Fruit fly (Drosophila melanogaster): Measurements from ENCODE around the gene CG33116.

CG33116 gene

DNA sequence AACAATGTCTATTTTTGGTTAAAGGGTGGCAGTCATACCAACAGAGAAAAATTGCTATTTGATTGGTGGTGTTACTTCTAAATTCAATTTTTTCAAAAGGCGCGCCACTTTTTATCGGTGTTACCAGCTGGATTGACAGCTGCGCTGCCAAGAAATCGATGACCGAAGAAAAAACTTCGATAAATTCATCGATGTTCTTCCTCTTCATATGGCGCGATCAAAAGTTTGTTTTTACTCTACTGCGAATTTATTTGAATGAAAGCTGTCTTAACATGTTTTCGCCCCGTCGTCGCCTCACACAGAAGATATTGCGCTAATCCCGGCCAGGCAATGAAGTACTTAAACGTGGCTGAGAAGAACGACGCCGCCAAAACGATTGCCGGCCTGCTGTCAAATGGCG, 35.3 kb upstream of the CG33116 start, which contains the start of gene Top3alpha:
Gene Top3alpha, plus strand, starts transcription at position 186 of the 400 bp plus-strand sequence.
- TF ChIP-seq Crg-1 (GFP tag; optimal IDR thresholded peaks at IDR 0.05) (no peak), bab1 (GFP tag; optimal IDR thresholded peaks at IDR 0.05) (peak; percentile 29)

DNA sequence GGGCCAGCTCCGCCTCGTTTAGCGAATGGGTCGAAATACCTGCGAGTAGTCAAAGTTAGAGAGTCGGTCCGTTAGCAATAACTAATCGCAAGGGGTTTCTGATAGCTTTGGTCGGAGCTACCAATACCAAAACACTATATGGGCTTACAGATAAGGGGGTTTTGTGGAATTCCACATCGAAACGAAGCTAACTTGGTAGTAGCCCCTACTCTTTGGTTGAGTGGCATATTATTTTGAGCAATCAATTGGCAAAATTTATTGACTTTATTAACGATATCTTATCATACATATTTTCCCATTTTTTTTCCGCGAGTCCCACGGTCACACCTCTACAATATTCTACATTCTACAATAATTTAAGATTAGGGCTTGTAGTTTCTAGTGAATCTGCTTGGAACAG, 27.0 kb upstream of the CG33116 start:
- no peak for TF ChIP-seq CG33017 (tag; optimal IDR thresholded peaks at IDR 0.05)
- no peak for TF ChIP-seq CG12768 (GFP tag; optimal IDR thresholded peaks at IDR 0.05)
- TF ChIP-seq Mnt (GFP tag; optimal IDR thresholded peaks at IDR 0.05) = no peak
- no peak for TF ChIP-seq kay (GFP tag; ENCODE audit: borderline replicate concordance)
- TF ChIP-seq tj (GFP tag; optimal IDR thresholded peaks at IDR 0.05) = no peak
- TF ChIP-seq cnc (optimal IDR thresholded peaks at IDR 0.05) = no peak
- TF ChIP-seq CG5204 (GFP tag; optimal IDR thresholded peaks at IDR 0.05) = no peak
- no peak for TF ChIP-seq pad (GFP tag; optimal IDR thresholded peaks at IDR 0.05)
- TF ChIP-seq CG11617 (GFP tag; optimal IDR thresholded peaks at IDR 0.05) = no peak
- TF ChIP-seq CG7045 (GFP tag; optimal IDR thresholded peaks at IDR 0.05) = no peak

DNA sequence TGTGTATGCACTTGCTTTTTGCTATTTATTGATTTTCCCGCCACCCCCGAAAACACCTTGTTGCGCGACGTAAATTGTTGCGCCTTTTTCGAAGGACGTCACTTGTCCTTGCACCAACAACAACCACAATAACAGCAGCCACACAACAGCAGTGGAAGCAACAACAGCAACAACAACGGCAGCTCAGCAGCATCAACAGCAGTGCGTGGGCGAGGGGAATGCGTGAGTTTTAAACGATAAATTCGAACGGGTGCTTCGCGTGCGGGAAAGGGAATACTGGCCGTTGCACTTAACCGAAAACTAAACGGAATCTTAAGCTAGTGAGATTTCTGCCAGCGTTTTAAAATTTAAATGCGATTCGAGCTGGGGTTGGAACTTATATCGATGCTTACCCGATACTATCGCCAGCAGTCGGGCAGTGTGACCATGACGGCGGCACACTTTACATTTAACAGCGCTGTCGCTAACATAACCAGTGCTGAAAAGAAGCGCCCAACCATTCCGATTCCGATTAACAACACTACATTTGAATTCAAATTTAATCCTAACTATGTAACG, 24.8 kb upstream of the CG33116 start, which contains the start of gene cyst:
Gene cyst, minus strand, starts transcription at position 404 of the 558 bp plus-strand sequence.
- TF ChIP-seq cic (GFP tag; optimal IDR thresholded peaks at IDR 0.05) = peak; percentile 37
- peak; percentile 52 for TF ChIP-seq tj (GFP tag; optimal IDR thresholded peaks at IDR 0.05)
- peak; percentile 75 for TF ChIP-seq CG1620 (GFP tag; optimal IDR thresholded peaks at IDR 0.05)
- no peak for TF ChIP-seq Clk (GFP tag; optimal IDR thresholded peaks at IDR 0.05)
- no peak for TF ChIP-seq CG12768 (GFP tag; optimal IDR thresholded peaks at IDR 0.05)
- TF ChIP-seq bab1 (GFP tag; optimal IDR thresholded peaks at IDR 0.05) = peak; percentile 44
- TF ChIP-seq CG7045 (GFP tag; optimal IDR thresholded peaks at IDR 0.05) = peak; percentile 6
- TF ChIP-seq CG7101 (tag; optimal IDR thresholded peaks at IDR 0.05) = peak; percentile 53
- TF ChIP-seq cnc (optimal IDR thresholded peaks at IDR 0.05) = no peak
- TF ChIP-seq pad (GFP tag; optimal IDR thresholded peaks at IDR 0.05) = peak; percentile 70
- peak; percentile 60 for TF ChIP-seq Mnt (GFP tag; optimal IDR thresholded peaks at IDR 0.05)
- TF ChIP-seq toe (GFP tag; optimal IDR thresholded peaks at IDR 0.05) = peak; percentile 42
- TF ChIP-seq CG33017 (tag; optimal IDR thresholded peaks at IDR 0.05) = peak; percentile 3
- peak; percentile 10 for TF ChIP-seq CG11617 (GFP tag; optimal IDR thresholded peaks at IDR 0.05)
- TF ChIP-seq Crg-1 (GFP tag; optimal IDR thresholded peaks at IDR 0.05) = peak; percentile 74
- peak; percentile 61 for TF ChIP-seq Hr96 (GFP tag; optimal IDR thresholded peaks at IDR 0.05)
- TF ChIP-seq CG14711 (tag; optimal IDR thresholded peaks at IDR 0.05) = peak; percentile 13
- TF ChIP-seq CG5204 (GFP tag; optimal IDR thresholded peaks at IDR 0.05) = peak; percentile 29
- TF ChIP-seq ovo (GFP tag; optimal IDR thresholded peaks at IDR 0.05) = peak; percentile 45
- no peak for TF ChIP-seq kay (GFP tag; ENCODE audit: borderline replicate concordance)

DNA sequence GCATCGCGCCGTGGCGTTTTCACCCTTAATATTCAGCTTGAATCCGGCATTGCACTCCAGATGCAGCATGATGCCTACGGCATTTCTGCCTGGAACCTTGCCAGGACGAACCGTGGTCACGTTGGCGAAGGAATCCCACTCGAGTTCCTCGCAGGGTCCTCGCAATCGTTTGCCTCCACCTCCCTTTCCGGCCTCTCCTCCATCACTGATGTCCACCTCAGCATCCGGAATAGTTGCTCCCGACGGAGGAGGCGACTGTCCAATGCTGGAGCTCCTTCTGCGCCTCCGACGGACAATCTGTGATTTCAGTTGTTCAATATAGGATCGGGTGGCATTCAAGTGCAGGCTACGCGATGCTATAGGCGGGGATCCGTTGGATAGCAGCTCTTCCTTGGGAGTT, 21.1 kb upstream of the CG33116 start:
- no peak for TF ChIP-seq pad (GFP tag; optimal IDR thresholded peaks at IDR 0.05)
- TF ChIP-seq bab1 (GFP tag; optimal IDR thresholded peaks at IDR 0.05) = no peak
- TF ChIP-seq Hr96 (GFP tag; optimal IDR thresholded peaks at IDR 0.05) = no peak
- no peak for TF ChIP-seq ovo (GFP tag; optimal IDR thresholded peaks at IDR 0.05)
- TF ChIP-seq CG11617 (GFP tag; optimal IDR thresholded peaks at IDR 0.05) = no peak
- TF ChIP-seq kay (GFP tag; ENCODE audit: borderline replicate concordance) = no peak
- TF ChIP-seq CG1620 (GFP tag; optimal IDR thresholded peaks at IDR 0.05) = no peak
- TF ChIP-seq Crg-1 (GFP tag; optimal IDR thresholded peaks at IDR 0.05) = no peak
- no peak for TF ChIP-seq CG33017 (tag; optimal IDR thresholded peaks at IDR 0.05)
- TF ChIP-seq CG7101 (tag; optimal IDR thresholded peaks at IDR 0.05) = no peak
- TF ChIP-seq tj (GFP tag; optimal IDR thresholded peaks at IDR 0.05) = no peak

DNA sequence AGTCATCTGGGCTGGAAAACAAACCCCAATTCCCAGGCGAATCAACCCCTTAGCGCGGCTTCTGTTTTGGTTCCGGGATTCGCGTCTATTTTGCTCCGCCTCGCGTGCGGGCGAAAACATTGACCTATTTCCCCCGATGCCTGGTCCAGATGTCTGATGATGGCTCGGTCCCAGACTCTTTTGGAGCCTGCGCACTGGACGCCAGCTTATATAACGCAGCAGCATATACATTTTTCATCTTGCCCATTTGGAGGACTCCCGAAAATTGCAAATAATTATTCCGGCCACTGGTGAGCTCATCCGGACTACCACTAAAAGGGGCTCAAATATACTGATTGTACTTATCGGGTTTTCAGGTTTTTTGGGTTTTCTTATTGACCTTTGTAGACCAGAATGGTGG, 17.2 kb upstream of the CG33116 start:
- TF ChIP-seq Mnt (GFP tag; optimal IDR thresholded peaks at IDR 0.05) (no peak), Clk (GFP tag; optimal IDR thresholded peaks at IDR 0.05) (no peak), CG33017 (tag; optimal IDR thresholded peaks at IDR 0.05) (no peak), CG5204 (GFP tag; optimal IDR thresholded peaks at IDR 0.05) (no peak), ovo (GFP tag; optimal IDR thresholded peaks at IDR 0.05) (no peak), CG11617 (GFP tag; optimal IDR thresholded peaks at IDR 0.05) (no peak), cic (GFP tag; optimal IDR thresholded peaks at IDR 0.05) (no peak), cnc (optimal IDR thresholded peaks at IDR 0.05) (no peak)

DNA sequence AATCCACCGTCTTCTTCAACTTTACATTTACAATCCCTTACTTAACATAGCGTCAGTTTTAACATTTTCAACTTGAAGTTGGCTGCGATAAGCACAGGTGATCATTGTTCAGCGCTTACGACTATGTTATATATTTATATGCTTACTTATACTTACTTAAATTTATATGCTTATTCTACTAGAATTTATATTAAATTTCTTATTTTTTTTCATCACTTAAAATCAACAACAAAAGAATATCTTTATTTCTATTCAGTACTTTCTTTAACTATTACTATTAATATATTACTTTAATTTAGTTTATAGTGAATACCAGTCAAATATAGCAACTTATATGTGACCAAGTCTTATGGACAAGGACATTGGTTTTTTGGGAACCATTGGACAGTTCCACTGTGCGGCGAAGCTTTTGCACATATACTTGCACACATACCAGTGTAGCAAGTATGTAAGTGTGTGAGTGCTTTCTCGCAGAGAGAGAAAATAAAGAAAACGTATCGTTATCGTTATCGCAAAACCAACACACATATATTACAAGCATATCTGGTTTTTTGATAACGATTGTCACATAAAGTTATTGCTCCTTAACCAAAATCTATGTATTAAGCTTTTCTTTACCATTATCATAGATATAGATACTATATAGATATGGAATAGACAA, 16.0 kb upstream of the CG33116 start, which contains the start of gene Hasp:
Gene Hasp, minus strand, starts transcription at position 51 of the 661 bp plus-strand sequence.
- no peak for TF ChIP-seq CG1620 (GFP tag; optimal IDR thresholded peaks at IDR 0.05)
- peak; percentile 8 for TF ChIP-seq CG14711 (tag; optimal IDR thresholded peaks at IDR 0.05)
- no peak for TF ChIP-seq ovo (GFP tag; optimal IDR thresholded peaks at IDR 0.05)
- peak; percentile 25 for TF ChIP-seq CG7045 (GFP tag; optimal IDR thresholded peaks at IDR 0.05)
- no peak for TF ChIP-seq toe (GFP tag; optimal IDR thresholded peaks at IDR 0.05)
- TF ChIP-seq Mnt (GFP tag; optimal IDR thresholded peaks at IDR 0.05) = no peak
- no peak for TF ChIP-seq bab1 (GFP tag; optimal IDR thresholded peaks at IDR 0.05)
- TF ChIP-seq Hr96 (GFP tag; optimal IDR thresholded peaks at IDR 0.05) = no peak
- no peak for TF ChIP-seq cnc (optimal IDR thresholded peaks at IDR 0.05)
- peak; percentile 25 for TF ChIP-seq CG5204 (GFP tag; optimal IDR thresholded peaks at IDR 0.05)

Measured in whole organism, adult.